Worm (Caenorhabditis elegans): ENCODE measurements around the gene fat-4.

fat-4 gene

DNA sequence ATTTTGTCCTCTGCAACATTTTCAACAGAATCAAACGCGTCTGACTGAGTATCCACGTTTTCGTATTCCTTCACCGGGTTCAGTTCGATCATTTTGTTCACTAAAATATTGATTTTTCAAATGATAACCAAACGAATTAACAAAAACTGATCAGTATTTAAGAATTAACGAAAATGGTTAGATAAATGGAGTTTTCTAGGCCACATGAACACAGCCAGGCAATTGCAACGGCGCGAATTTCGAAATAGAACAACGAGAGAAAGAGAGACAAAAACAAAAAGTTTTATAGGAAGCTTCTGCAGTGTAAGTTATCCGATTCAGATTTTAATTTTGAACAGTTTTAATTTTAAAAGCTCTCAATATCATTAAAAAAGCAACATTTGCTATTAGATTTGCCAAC, 21.7 kb upstream of the fat-4 start, which contains the start of gene sna-2 (continued):
- TF ChIP-seq lsy-2 (tag; optimal IDR thresholded peaks at IDR 0.05) = peak; percentile 29 to 80
- peak; percentile 65 for TF ChIP-seq C16A3.4 (tag; optimal IDR thresholded peaks at IDR 0.05)
- peak; percentile 4 for TF ChIP-seq fkh-4 (tag; optimal IDR thresholded peaks at IDR 0.05; ENCODE audit: borderline replicate concordance)
- peak; percentile 51 for TF ChIP-seq lin-15B (tag; optimal IDR thresholded peaks at IDR 0.05)
- TF ChIP-seq nhr-71 (tag; optimal IDR thresholded peaks at IDR 0.05) = peak; percentile 65
- peak; percentile 87 to 95 (median 91) for TF ChIP-seq dpl-1 (GFP tag; optimal IDR thresholded peaks at IDR 0.05)
- TF ChIP-seq mep-1 (tag; optimal IDR thresholded peaks at IDR 0.05) = peak; percentile 55

- TF ChIP-seq nhr-90 (tag; optimal IDR thresholded peaks at IDR 0.05; ENCODE audit: poor library complexity) (no peak), unc-130 (tag; optimal IDR thresholded peaks at IDR 0.05) (no peak), unc-86 (tag; optimal IDR thresholded peaks at IDR 0.05) (no peak), sup-37 (GFP tag; optimal IDR thresholded peaks at IDR 0.05) (no peak), tlp-1 (tag; optimal IDR thresholded peaks at IDR 0.05) (no peak), snu-23 (GFP tag; optimal IDR thresholded peaks at IDR 0.05) (no peak), C16A3.4 (tag; optimal IDR thresholded peaks at IDR 0.05) (no peak), elt-2 (tag; optimal IDR thresholded peaks at IDR 0.05) (no peak), skn-1 (tag; optimal IDR thresholded peaks at IDR 0.05) (no peak), fkh-8 (tag; optimal IDR thresholded peaks at IDR 0.05) (no peak), pqm-1 (tag; optimal IDR thresholded peaks at IDR 0.05) (no peak), nhr-77 (tag; optimal IDR thresholded peaks at IDR 0.05) (no peak), pag-3 (tag; optimal IDR thresholded peaks at IDR 0.05; ENCODE audit: borderline replicate concordance, insufficient read depth) (no peak), Y116A8C.19 (tag; optimal IDR thresholded peaks at IDR 0.05; ENCODE audit: borderline replicate concordance) (no peak), dsc-1 (tag; optimal IDR thresholded peaks at IDR 0.05) (no peak), nhr-11 (tag; optimal IDR thresholded peaks at IDR 0.05) (no peak), unc-98 (GFP tag; IDR thresholded peaks at IDR 0.05) (no peak), jun-1 (tag; optimal IDR thresholded peaks at IDR 0.05) (no peak), ceh-88 (GFP tag; IDR thresholded peaks at IDR 0.05) (no peak), nhr-84 (tag; optimal IDR thresholded peaks at IDR 0.05) (no peak)
Measured at ce11 chrIV:9778016-9778415, 21.2 kb upstream of the fat-4 start, which contains the start of gene T13F2.6. T13F2.6 (plus strand) TSS chrIV:9778321.

- TF ChIP-seq dsc-1 (tag; optimal IDR thresholded peaks at IDR 0.05) (peak; percentile 9), tlp-1 (tag; optimal IDR thresholded peaks at IDR 0.05) (no peak), ztf-11 (tag; optimal IDR thresholded peaks at IDR 0.05) (no peak)
Measured at ce11 chrIV:9784689-9785088, 14.5 kb upstream of the fat-4 start, which contains the start of gene sre-4. sre-4 (minus strand) TSS chrIV:9784789.

ce11 chrIV:9789496-9789895, 9.7 kb upstream of the fat-4 start, which contains the start of gene T13F2.4:
T13F2.4 (plus strand) TSS chrIV:9789796.
- TF ChIP-seq grh-1 (GFP tag; IDR thresholded peaks at IDR 0.05) = no peak
- no peak for TF ChIP-seq nhr-85 (tag)
- no peak for TF ChIP-seq efl-3 (GFP tag; optimal IDR thresholded peaks at IDR 0.05)
- no peak for TF ChIP-seq mep-1 (tag; optimal IDR thresholded peaks at IDR 0.05)
- no peak for TF ChIP-seq unc-86 (tag; optimal IDR thresholded peaks at IDR 0.05)
- TF ChIP-seq elt-3 (tag; optimal IDR thresholded peaks at IDR 0.05) = no peak
- no peak for TF ChIP-seq ama-1 (optimal IDR thresholded peaks at IDR 0.05)
- TF ChIP-seq zag-1 (tag; optimal IDR thresholded peaks at IDR 0.05) = no peak
- no peak for TF ChIP-seq C16A3.4 (tag; optimal IDR thresholded peaks at IDR 0.05)
- TF ChIP-seq egl-13 (tag; optimal IDR thresholded peaks at IDR 0.05) = no peak

DNA sequence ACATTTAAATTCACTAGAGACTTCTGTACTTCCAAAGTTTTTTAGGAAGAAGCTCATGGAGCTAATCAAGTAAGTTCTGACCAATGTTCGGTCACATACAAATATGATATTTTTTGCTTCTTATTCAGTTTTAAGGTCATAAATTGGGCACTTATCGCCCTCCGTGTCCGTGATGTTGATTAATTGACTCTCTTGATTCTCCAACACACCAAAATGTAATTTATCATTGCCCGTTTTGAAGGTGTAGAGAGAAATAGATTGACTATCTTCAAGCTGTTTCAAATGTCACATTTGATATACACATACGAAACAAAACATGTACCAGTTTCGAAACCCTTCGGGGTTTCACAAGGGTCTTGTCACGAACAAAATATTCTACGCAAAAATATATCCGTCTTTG, 8.5 kb upstream of the fat-4 start:
- no peak for TF ChIP-seq pag-3 (tag; optimal IDR thresholded peaks at IDR 0.05; ENCODE audit: borderline replicate concordance, insufficient read depth)
- TF ChIP-seq lir-3 (tag; optimal IDR thresholded peaks at IDR 0.05; ENCODE audit: poor library complexity) = no peak
- peak; percentile 17 for TF ChIP-seq nhr-20 (tag; optimal IDR thresholded peaks at IDR 0.05)
- TF ChIP-seq hlh-4 (tag; optimal IDR thresholded peaks at IDR 0.05) = no peak
- no peak for TF ChIP-seq lsy-2 (tag; optimal IDR thresholded peaks at IDR 0.05)
- no peak for TF ChIP-seq dsc-1 (tag; optimal IDR thresholded peaks at IDR 0.05)
- TF ChIP-seq ceh-82 (tag; optimal IDR thresholded peaks at IDR 0.05) = no peak
- TF ChIP-seq hlh-17 (GFP tag; optimal IDR thresholded peaks at IDR 0.05; ENCODE audit: borderline replicate concordance) = no peak
- TF ChIP-seq vab-15 (tag; optimal IDR thresholded peaks at IDR 0.05) = peak; percentile 66
- TF ChIP-seq fkh-8 (tag; optimal IDR thresholded peaks at IDR 0.05) = no peak
- TF ChIP-seq irx-1 (tag; optimal IDR thresholded peaks at IDR 0.05) = peak; percentile 42
- TF ChIP-seq lin-39 (tag; optimal IDR thresholded peaks at IDR 0.05) = peak; percentile 47
- TF ChIP-seq F16B12.6 (tag; optimal IDR thresholded peaks at IDR 0.05) = no peak
- TF ChIP-seq nhr-71 (tag; optimal IDR thresholded peaks at IDR 0.05) = peak; percentile 39
- peak; percentile 34 for TF ChIP-seq efl-3 (GFP tag; optimal IDR thresholded peaks at IDR 0.05)
- peak; percentile 15 for TF ChIP-seq tbx-2 (tag; optimal IDR thresholded peaks at IDR 0.05)
- no peak for TF ChIP-seq lin-14 (GFP tag; optimal IDR thresholded peaks at IDR 0.05)

Data from whole organism, L1 larva.